Worm (Caenorhabditis elegans): ENCODE results near the gene F25H8.2.

Gene F25H8.2

ce11 chrIV:9933580-9933979 is 1.5 kb downstream of the F25H8.2 start, which contains the start of gene spe-29:
TSS of gene spe-29 (plus strand) at chrIV:9933880.
- no peak for TF ChIP-seq unc-62 (GFP tag; optimal IDR thresholded peaks at IDR 0.05)

ce11 chrIV:9943214-9943613 is 11.2 kb downstream of the F25H8.2 start:
- TF ChIP-seq unc-62 (GFP tag; optimal IDR thresholded peaks at IDR 0.05): no peak

- no peak for TF ChIP-seq unc-62 (GFP tag; optimal IDR thresholded peaks at IDR 0.05)
Measured at ce11 chrIV:9944279-9944678, 12.2 kb downstream of the F25H8.2 start.

ce11 chrIV:9948035-9948434 is 16.0 kb downstream of the F25H8.2 start:
- TF ChIP-seq unc-62 (GFP tag; optimal IDR thresholded peaks at IDR 0.05): no peak

- TF ChIP-seq unc-62 (GFP tag; optimal IDR thresholded peaks at IDR 0.05): no peak
Measured at ce11 chrIV:9953333-9953732, 21.3 kb downstream of the F25H8.2 start, which contains the start of gene gon-1. TSS of gene gon-1 (minus strand) at chrIV:9953433.

- no peak for TF ChIP-seq unc-62 (GFP tag; optimal IDR thresholded peaks at IDR 0.05)
Measured at ce11 chrIV:9963945-9964344, 31.9 kb downstream of the F25H8.2 start, which contains the start of gene T13H10.2. TSS of gene T13H10.2 (plus strand) at chrIV:9964245.

ce11 chrIV:9969081-9969480 is 37.0 kb downstream of the F25H8.2 start, which contains the start of the genes kin-5 and C47E12.11:
TSS of gene kin-5 (minus strand) at chrIV:9969181.
TSS of gene C47E12.11 (plus strand) at chrIV:9969400.
- TF ChIP-seq unc-62 (GFP tag; optimal IDR thresholded peaks at IDR 0.05): no peak

- no peak for TF ChIP-seq unc-62 (GFP tag; optimal IDR thresholded peaks at IDR 0.05)
Measured at ce11 chrIV:9972629-9973028, 40.6 kb downstream of the F25H8.2 start, which contains the start of the genes C47E12.12 and C47E12.10. TSS of gene C47E12.12 (minus strand) at chrIV:9972729. TSS of gene C47E12.10 (plus strand) at chrIV:9972800.

- no peak for TF ChIP-seq unc-62 (GFP tag; optimal IDR thresholded peaks at IDR 0.05)
Measured at ce11 chrIV:9974392-9974791, 42.4 kb downstream of the F25H8.2 start, which contains the start of gene C47E12.9. TSS of gene C47E12.9 (plus strand) at chrIV:9974692.

ce11 chrIV:9976284-9976683 is 44.2 kb downstream of the F25H8.2 start, which contains the start of gene C47E12.14:
TSS of gene C47E12.14 (minus strand) at chrIV:9976384.
- no peak for TF ChIP-seq unc-62 (GFP tag; optimal IDR thresholded peaks at IDR 0.05)

- no peak for TF ChIP-seq unc-62 (GFP tag; optimal IDR thresholded peaks at IDR 0.05)
Measured at ce11 chrIV:9977602-9978172, 45.7 kb downstream of the F25H8.2 start, which contains the start of gene dhp-2. TSS of gene dhp-2 (plus strand) at chrIV:9978122.

ce11 chrIV:9982226-9982794 is 50.3 kb downstream of the F25H8.2 start, which contains the start of gene rrp-1:
TSS of gene rrp-1 (minus strand) at chrIV:9982276.
- TF ChIP-seq unc-62 (GFP tag; optimal IDR thresholded peaks at IDR 0.05): no peak

ce11 chrIV:9982895-9983294 is 50.9 kb downstream of the F25H8.2 start, which contains the start of gene mam-2:
TSS of gene mam-2 (plus strand) at chrIV:9983195.
- TF ChIP-seq unc-62 (GFP tag; optimal IDR thresholded peaks at IDR 0.05): no peak
